Worm (Caenorhabditis elegans) whole organism, early embryonic: Measurements from ENCODE around the gene W03B1.5.
"Not testable (repeated sequence)": the region's sequence is repeated elsewhere in the genome, so short reads cannot be mapped to it uniquely, and the experiment has no call there.

Experiments used
- B0310.2 ChIP-seq: sonication (generic microtip); optimal IDR thresholded peaks from 2 replicates; lab custom pipeline; 2016; ENCODE audit warnings: mild to moderate bottlenecking, missing genetic modification characterization, missing compliant biosample characterization
- F13C5.2 ChIP-seq: sonication (generic microtip); optimal IDR thresholded peaks from 2 replicates; lab custom pipeline; 2017; ENCODE audit warnings: mild to moderate bottlenecking, missing genetic modification characterization, inconsistent platforms, missing compliant biosample characterization
- aly-1 ChIP-seq: sonication (generic microtip); optimal IDR thresholded peaks from 2 replicates; lab custom pipeline; 2016; ENCODE audit warnings: missing genetic modification characterization, missing compliant biosample characterization
- ama-1 ChIP-seq: fragments of 150-350 bp; optimal IDR thresholded peaks from 2 replicates; lab custom pipeline; 2014
- ceh-13 ChIP-seq: fragments of 200-800 bp; sonication (Bioruptor generic); optimal IDR thresholded peaks from 2 replicates; lab custom pipeline; 2018; ENCODE audit warnings: mild to moderate bottlenecking, missing genetic modification characterization, missing compliant biosample characterization
- ceh-36 ChIP-seq: sonication (generic microtip); optimal IDR thresholded peaks from 2 replicates; lab custom pipeline; 2016; ENCODE audit warnings: missing genetic modification characterization, inconsistent platforms, missing compliant biosample characterization
- ets-7 ChIP-seq: sonication (generic microtip); optimal IDR thresholded peaks from 2 replicates; lab custom pipeline; 2016; ENCODE audit warnings: missing genotype, missing genetic modification characterization, missing compliant biosample characterization
- flt-1 ChIP-seq: fragments of 200-800 bp; sonication (Bioruptor generic); IDR thresholded peaks from 2 replicates; pipeline ENCODE4 v1.3.6; 2022; ENCODE audit warnings: missing genetic modification characterization, missing compliant biosample characterization
- hmbx-1 ChIP-seq: sonication (generic microtip); optimal IDR thresholded peaks from 2 replicates; lab custom pipeline; 2016; ENCODE audit warnings: mild to moderate bottlenecking, missing genetic modification characterization, missing compliant biosample characterization
- hmg-4 ChIP-seq: fragments of 200-800 bp; sonication (Bioruptor generic); optimal IDR thresholded peaks from 2 replicates; lab custom pipeline; 2018; ENCODE audit warnings: mild to moderate bottlenecking, missing genetic modification characterization, missing compliant biosample characterization
- hnd-1 ChIP-seq: sonication (generic microtip); optimal IDR thresholded peaks from 2 replicates; lab custom pipeline; 2016; ENCODE audit warnings: missing genetic modification characterization, missing compliant biosample characterization
- pes-1 ChIP-seq: fragments of 200-800 bp; sonication (Bioruptor generic); IDR thresholded peaks from 2 replicates; pipeline ENCODE4 v1.3.6; 2022; ENCODE audit warnings: missing genetic modification reagents, missing genetic modification characterization, missing compliant biosample characterization
- scrt-1 ChIP-seq: fragments of 200-800 bp; sonication (Bioruptor generic); IDR thresholded peaks from 2 replicates; pipeline ENCODE4 v1.3.6; 2022; ENCODE audit warnings: missing genetic modification characterization, missing compliant biosample characterization
- sea-1 ChIP-seq: fragments of 200-800 bp; sonication (Bioruptor generic); conservative IDR thresholded peaks from 2 replicates; pipeline ENCODE4 v1.3.6; 2022; ENCODE audit warnings: missing genetic modification characterization, missing compliant biosample characterization
- tbx-11 ChIP-seq: fragments of 200-800 bp; sonication (Bioruptor generic); IDR thresholded peaks from 2 replicates; pipeline ENCODE4 v1.3.6; 2022; ENCODE audit warnings: missing genetic modification characterization, missing compliant biosample characterization
- tbx-37 ChIP-seq: fragments of 200-800 bp; sonication (Bioruptor generic); conservative IDR thresholded peaks from 2 replicates; pipeline ENCODE4 v1.3.6; 2022; ENCODE audit warnings: missing genetic modification reagents, missing genetic modification characterization, missing compliant biosample characterization
- tra-4 ChIP-seq: sonication (generic microtip); optimal IDR thresholded peaks from 2 replicates; lab custom pipeline; 2017; ENCODE audit warnings: missing genetic modification characterization, missing compliant biosample characterization

W03B1.5 gene

DNA sequence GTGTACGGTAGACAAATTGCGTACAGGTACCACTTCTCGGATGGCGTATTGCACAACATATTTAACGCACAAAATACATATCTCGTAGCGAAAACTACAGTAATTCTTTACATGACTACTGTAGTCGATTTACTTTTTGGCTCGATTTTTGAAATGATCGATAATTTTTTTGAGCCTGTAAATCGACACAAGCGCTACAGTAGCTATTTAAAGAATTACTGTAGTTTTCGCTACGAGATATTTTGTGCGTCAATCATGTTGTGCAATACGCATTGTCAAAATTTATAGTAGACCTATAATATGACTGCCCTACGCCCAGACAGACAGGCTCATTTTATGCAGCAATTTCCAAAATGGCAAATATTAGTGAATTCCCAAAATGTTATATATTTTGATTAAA lies at the start of gene W03B1.5:
Gene W03B1.5 (plus strand): TSS at position 301 of the 400 bp plus-strand sequence.
- TF ChIP-seq scrt-1; B0310.2 (tag; lab: Kevin White, UChicago); F13C5.2 (tag; lab: Kevin White, UChicago): not testable (repeated sequence)

DNA sequence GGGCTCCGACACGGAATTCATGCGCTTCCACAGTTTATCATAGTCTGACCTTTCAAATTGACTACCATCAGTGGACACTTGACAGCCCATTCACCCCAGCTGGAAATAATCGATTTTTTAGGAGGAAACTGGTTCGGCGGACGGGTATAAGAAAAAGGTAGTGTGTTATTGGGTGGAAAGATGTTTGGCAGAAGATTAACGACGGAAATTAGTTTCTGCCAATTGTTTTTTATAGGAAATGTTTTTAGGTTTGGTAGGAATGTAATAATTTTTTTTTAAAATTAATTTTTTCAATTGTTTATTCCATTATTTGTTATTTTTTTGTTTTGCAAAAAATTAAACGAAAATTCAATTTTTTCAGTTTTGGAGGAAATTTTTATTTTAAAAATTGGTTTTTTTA lies 49.3 kb upstream of the W03B1.5 start, which contains the start of gene F15E6.9:
Gene F15E6.9 (minus strand): TSS at position 101 of the 400 bp plus-strand sequence.
- TF ChIP-seq sea-1 (GFP tag; lab: Robert Waterston, UW) (no peak), B0310.2 (tag; lab: Kevin White, UChicago) (no peak), tbx-37 (GFP tag; lab: Robert Waterston, UW) (no peak), aly-1 (tag; lab: Kevin White, UChicago) (no peak), hmbx-1 (tag; lab: Kevin White, UChicago) (no peak), scrt-1 (no peak), ceh-36 (tag; lab: Kevin White, UChicago) (no peak), flt-1 (GFP tag; lab: Robert Waterston, UW) (no peak), hnd-1 (tag; lab: Kevin White, UChicago) (no peak), tbx-11 (no peak), ceh-13 (GFP tag; lab: Kevin White, UChicago) (no peak), hmg-4 (GFP tag; lab: Kevin White, UChicago) (no peak), tra-4 (tag; lab: Kevin White, UChicago) (no peak), ama-1 (lab: Kevin White, UChicago) (no peak), pes-1 (GFP tag; lab: Robert Waterston, UW) (no peak), ets-7 (tag; lab: Kevin White, UChicago) (no peak)

DNA sequence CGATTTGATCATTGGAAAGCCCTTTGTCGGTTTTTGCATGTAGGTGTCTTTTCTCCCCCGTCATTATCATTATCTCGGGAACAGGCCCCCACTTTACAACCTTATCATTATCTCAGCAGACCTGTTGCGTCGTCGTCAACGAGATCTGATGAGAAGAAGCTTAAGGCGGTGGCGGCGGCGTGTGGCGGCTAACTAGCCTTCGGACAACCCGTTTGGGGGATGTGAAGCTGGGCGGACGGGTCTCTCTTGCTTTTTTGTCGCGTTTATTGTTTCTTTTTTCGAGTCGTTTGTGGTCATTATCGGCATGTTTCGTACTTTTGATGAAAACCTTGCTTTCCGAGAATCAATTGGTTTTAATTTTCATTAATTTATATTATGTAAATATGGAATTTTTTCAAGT lies 48.3 kb upstream of the W03B1.5 start:
- no peak for TF ChIP-seq ets-7 (tag; lab: Kevin White, UChicago)
- TF ChIP-seq F13C5.2 (tag; lab: Kevin White, UChicago), result no peak
- TF ChIP-seq hmbx-1 (tag; lab: Kevin White, UChicago), result no peak
- TF ChIP-seq scrt-1, result no peak
- no peak for TF ChIP-seq ama-1 (lab: Kevin White, UChicago)
- no peak for TF ChIP-seq ceh-13 (GFP tag; lab: Kevin White, UChicago)

DNA sequence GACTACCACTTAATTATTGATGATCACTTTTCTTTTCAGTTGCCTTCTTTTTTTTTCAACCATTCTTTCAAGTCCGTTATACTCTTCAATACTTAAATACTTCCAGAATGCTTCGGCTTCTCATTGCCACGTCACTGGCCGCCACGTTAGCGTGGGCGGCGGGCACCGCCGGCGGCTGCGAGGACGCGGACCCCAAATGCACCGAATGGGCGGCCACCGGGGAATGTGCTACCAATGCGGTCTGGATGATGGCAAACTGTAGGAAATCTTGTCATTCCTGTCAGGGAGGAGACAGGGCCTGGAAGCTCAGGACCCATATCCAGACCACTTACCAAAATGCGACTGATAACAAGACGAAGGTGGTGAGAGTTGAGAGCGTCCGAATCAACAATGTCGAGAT lies 47.0 kb upstream of the W03B1.5 start, which contains the start of gene lgc-22:
Gene lgc-22 (plus strand): TSS at position 105 of the 400 bp plus-strand sequence.
- TF ChIP-seq hmbx-1 (tag; lab: Kevin White, UChicago) (no peak), ceh-13 (GFP tag; lab: Kevin White, UChicago) (no peak), aly-1 (tag; lab: Kevin White, UChicago) (no peak), hmg-4 (GFP tag; lab: Kevin White, UChicago) (no peak), ama-1 (lab: Kevin White, UChicago) (no peak), pes-1 (GFP tag; lab: Robert Waterston, UW) (no peak), ets-7 (tag; lab: Kevin White, UChicago) (no peak), F13C5.2 (tag; lab: Kevin White, UChicago) (no peak), B0310.2 (tag; lab: Kevin White, UChicago) (no peak), tra-4 (tag; lab: Kevin White, UChicago) (no peak), ceh-36 (tag; lab: Kevin White, UChicago) (no peak), scrt-1 (no peak), sea-1 (GFP tag; lab: Robert Waterston, UW) (no peak), tbx-11 (no peak), tbx-37 (GFP tag; lab: Robert Waterston, UW) (no peak), hnd-1 (tag; lab: Kevin White, UChicago) (no peak), flt-1 (GFP tag; lab: Robert Waterston, UW) (no peak)

DNA sequence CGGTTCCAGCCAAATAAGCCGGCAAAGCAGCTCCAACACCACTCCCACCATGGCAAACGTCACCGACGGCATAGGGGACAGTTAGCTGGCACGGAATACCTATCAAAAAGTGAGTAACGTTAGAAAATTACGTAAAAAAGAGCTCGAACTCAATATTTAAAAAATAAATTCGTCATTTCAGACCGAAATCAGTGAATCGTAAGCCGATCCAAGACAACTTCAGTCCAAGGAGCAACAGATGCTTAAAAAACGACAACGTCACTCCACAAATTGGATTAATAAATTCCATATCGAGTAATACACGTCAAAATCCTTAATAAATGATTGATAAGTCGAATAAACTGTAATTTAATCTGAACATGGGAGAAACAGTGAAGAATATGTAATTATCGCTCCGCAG lies 41.9 kb upstream of the W03B1.5 start:
- TF ChIP-seq B0310.2 (tag; lab: Kevin White, UChicago) (no peak), ceh-36 (tag; lab: Kevin White, UChicago) (no peak), tra-4 (tag; lab: Kevin White, UChicago) (no peak), ceh-13 (GFP tag; lab: Kevin White, UChicago) (no peak), sea-1 (GFP tag; lab: Robert Waterston, UW) (no peak), pes-1 (GFP tag; lab: Robert Waterston, UW) (no peak), hmbx-1 (tag; lab: Kevin White, UChicago) (no peak), aly-1 (tag; lab: Kevin White, UChicago) (no peak), F13C5.2 (tag; lab: Kevin White, UChicago) (no peak), scrt-1 (no peak), flt-1 (GFP tag; lab: Robert Waterston, UW) (no peak), ama-1 (lab: Kevin White, UChicago) (no peak), ets-7 (tag; lab: Kevin White, UChicago) (no peak), hmg-4 (GFP tag; lab: Kevin White, UChicago) (no peak), tbx-37 (GFP tag; lab: Robert Waterston, UW) (no peak), tbx-11 (no peak)

DNA sequence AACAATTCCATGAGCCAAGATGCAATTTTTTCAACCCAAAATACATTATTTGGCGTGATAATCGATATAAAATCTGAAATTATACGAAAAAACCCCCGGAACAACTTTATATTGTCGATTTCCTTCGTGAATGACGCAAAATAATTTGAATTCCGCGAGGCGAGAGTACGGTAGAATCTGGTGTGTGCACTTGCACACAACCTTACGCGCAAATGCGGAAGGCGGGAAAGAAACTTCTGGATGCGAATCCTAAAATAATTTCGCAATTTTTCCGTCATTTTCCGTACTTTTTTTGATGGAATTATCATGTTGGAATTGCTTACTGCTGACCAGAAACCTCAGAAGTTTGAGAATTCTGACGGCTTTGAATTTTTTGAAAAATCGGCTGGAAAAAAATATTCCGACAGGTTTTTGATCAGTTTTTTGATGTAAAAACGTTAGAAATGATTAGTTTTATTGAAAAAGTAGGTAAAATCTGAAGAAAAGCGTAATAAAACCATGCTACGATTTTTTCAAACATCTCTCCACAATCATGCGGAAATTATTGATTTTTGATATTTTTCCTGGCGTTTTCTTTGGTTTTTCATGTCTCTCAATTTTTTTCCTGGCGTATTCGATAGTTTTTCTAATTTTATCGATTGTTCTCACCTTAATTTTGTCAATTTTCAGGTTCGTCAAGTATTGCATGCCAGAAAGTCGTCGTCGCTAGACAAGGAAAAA lies 40.9 kb upstream of the W03B1.5 start, which contains the start of gene set-9:
Gene set-9 (plus strand): TSS at position 670 of the 720 bp plus-strand sequence.
- no peak for TF ChIP-seq B0310.2 (tag; lab: Kevin White, UChicago)
- TF ChIP-seq aly-1 (tag; lab: Kevin White, UChicago), result no peak
- TF ChIP-seq F13C5.2 (tag; lab: Kevin White, UChicago), result no peak
- no peak for TF ChIP-seq ets-7 (tag; lab: Kevin White, UChicago)
- no peak for TF ChIP-seq pes-1 (GFP tag; lab: Robert Waterston, UW)
- TF ChIP-seq ceh-13 (GFP tag; lab: Kevin White, UChicago), result no peak
- no peak for TF ChIP-seq tbx-11
- TF ChIP-seq ceh-36 (tag; lab: Kevin White, UChicago), result no peak
- TF ChIP-seq flt-1 (GFP tag; lab: Robert Waterston, UW), result no peak
- TF ChIP-seq sea-1 (GFP tag; lab: Robert Waterston, UW), result no peak
- TF ChIP-seq hmbx-1 (tag; lab: Kevin White, UChicago), result no peak
- TF ChIP-seq tbx-37 (GFP tag; lab: Robert Waterston, UW), result no peak
- no peak for TF ChIP-seq scrt-1
- TF ChIP-seq tra-4 (tag; lab: Kevin White, UChicago), result no peak
- TF ChIP-seq hmg-4 (GFP tag; lab: Kevin White, UChicago), result no peak
- TF ChIP-seq ama-1 (lab: Kevin White, UChicago), result no peak
- no peak for TF ChIP-seq hnd-1 (tag; lab: Kevin White, UChicago)
